Fruit fly (Drosophila melanogaster) Kc167 (cell line): ENCODE measurements around the gene Acp24A4.

Experiments
- h ChIP-seq: fragments of >200 bp; optimal IDR thresholded peaks from 3 replicates; lab custom pipeline; 2018; ENCODE audit warnings: missing external identifiers
- insv ChIP-seq: fragments of >200 bp; optimal IDR thresholded peaks from 3 replicates; lab custom pipeline; 2018; ENCODE audit warnings: missing external identifiers
- psq ChIP-seq: fragments of >200 bp; optimal IDR thresholded peaks from 2 replicates; lab custom pipeline; 2017; ENCODE audit warnings: missing external identifiers
- ttk ChIP-seq: sonication (Bioruptor generic); optimal IDR thresholded peaks from 2 replicates; lab custom pipeline; 2017; ENCODE audit warnings: missing external identifiers

- TF ChIP-seq insv (lab: Kevin White, UChicago), result no peak
- TF ChIP-seq h (lab: Kevin White, UChicago), result no peak
- no peak for TF ChIP-seq psq (lab: Kevin White, UChicago)
- TF ChIP-seq ttk (lab: Kevin White, UChicago), result no peak
These were observed 23.2 kb downstream of the Acp24A4 start, which contains the start of gene Sfp24Bc for dm6 chr2L:3670481-3670880.
